Fruit fly (Drosophila melanogaster): ENCODE data around the gene RpL35A.

The RpL35A gene

dm6 chr3R:5466875-5467274 is at the start of gene RpL35A:
Gene RpL35A (minus strand): TSS chr3R:5467101.
- peak; percentile 84 for TF ChIP-seq CG17801 (GFP tag; optimal IDR thresholded peaks at IDR 0.05; ENCODE audit: partially characterized antibody)

- TF ChIP-seq CG17801 (GFP tag; optimal IDR thresholded peaks at IDR 0.05; ENCODE audit: partially characterized antibody), result no peak
These were observed 49.7 kb upstream of the RpL35A start for dm6 chr3R:5516582-5517001.

dm6 chr3R:5514759-5515158 is 47.9 kb upstream of the RpL35A start:
- TF ChIP-seq CG17801 (GFP tag; optimal IDR thresholded peaks at IDR 0.05; ENCODE audit: partially characterized antibody), result no peak

- TF ChIP-seq CG17801 (GFP tag; optimal IDR thresholded peaks at IDR 0.05; ENCODE audit: partially characterized antibody), result no peak
These were observed 37.0 kb upstream of the RpL35A start for dm6 chr3R:5503789-5504387.

dm6 chr3R:5502646-5503045 is 35.7 kb upstream of the RpL35A start, which contains the start of gene NKCC:
Gene NKCC (minus strand): TSS chr3R:5502702.
- TF ChIP-seq CG17801 (GFP tag; optimal IDR thresholded peaks at IDR 0.05; ENCODE audit: partially characterized antibody), result no peak

- no peak for TF ChIP-seq CG17801 (GFP tag; optimal IDR thresholded peaks at IDR 0.05; ENCODE audit: partially characterized antibody)
These were observed 30.7 kb upstream of the RpL35A start for dm6 chr3R:5497600-5497999.

dm6 chr3R:5485295-5485718 is 18.4 kb upstream of the RpL35A start, which contains the start of gene CG31550:
Gene CG31550 (plus strand): TSS chr3R:5485543.
- TF ChIP-seq CG17801 (GFP tag; optimal IDR thresholded peaks at IDR 0.05; ENCODE audit: partially characterized antibody), result peak; percentile 64

dm6 chr3R:5483488-5484109 is 16.7 kb upstream of the RpL35A start, which contains the start of gene ksr:
Gene ksr (minus strand): TSS chr3R:5483906.
- TF ChIP-seq CG17801 (GFP tag; optimal IDR thresholded peaks at IDR 0.05; ENCODE audit: partially characterized antibody), result peak; percentile 11

dm6 chr3R:5482790-5483189 is 15.9 kb upstream of the RpL35A start:
- TF ChIP-seq CG17801 (GFP tag; optimal IDR thresholded peaks at IDR 0.05; ENCODE audit: partially characterized antibody), result no peak

dm6 chr3R:5474551-5474950 is 7.7 kb upstream of the RpL35A start, which contains the start of the genes CG45100, HDAC3 and Hcs:
Gene CG45100 (minus strand): TSS chr3R:5474600.
Gene HDAC3 (minus strand): TSS chr3R:5474600.
Gene Hcs (plus strand): TSS chr3R:5474899.
- no peak for TF ChIP-seq CG17801 (GFP tag; optimal IDR thresholded peaks at IDR 0.05; ENCODE audit: partially characterized antibody)

dm6 chr3R:5470586-5471283 is 3.8 kb upstream of the RpL35A start, which contains the start of the genes mRpL44 and Snr1:
Gene mRpL44 (minus strand): TSS chr3R:5470636.
Gene Snr1 (plus strand): TSS chr3R:5470926.
- TF ChIP-seq CG17801 (GFP tag; optimal IDR thresholded peaks at IDR 0.05; ENCODE audit: partially characterized antibody), result peak; percentile 45

dm6 chr3R:5467619-5468018 is 718 bp upstream of the RpL35A start, which contains the start of gene POLDIP2:
Gene POLDIP2 (plus strand): TSS chr3R:5467778.
- no peak for TF ChIP-seq CG17801 (GFP tag; optimal IDR thresholded peaks at IDR 0.05; ENCODE audit: partially characterized antibody)

- peak; percentile 21 for TF ChIP-seq CG17801 (GFP tag; optimal IDR thresholded peaks at IDR 0.05; ENCODE audit: partially characterized antibody)
These were observed 2.4 kb downstream of the RpL35A start, which contains the start of gene PEK for dm6 chr3R:5464481-5464880. Gene PEK (minus strand): TSS chr3R:5464753.

- no peak for TF ChIP-seq CG17801 (GFP tag; optimal IDR thresholded peaks at IDR 0.05; ENCODE audit: partially characterized antibody)
These were observed 3.5 kb downstream of the RpL35A start for dm6 chr3R:5463199-5463949.

- TF ChIP-seq CG17801 (GFP tag; optimal IDR thresholded peaks at IDR 0.05; ENCODE audit: partially characterized antibody), result no peak
These were observed 8.3 kb downstream of the RpL35A start for dm6 chr3R:5458627-5459026.
